Worm (Caenorhabditis elegans): ENCODE data around the gene hsp-75.

- no peak for TF ChIP-seq lin-39 (tag; optimal IDR thresholded peaks at IDR 0.05)
- TF ChIP-seq aly-2 (tag; optimal IDR thresholded peaks at IDR 0.05) = no peak
- TF ChIP-seq nhr-77 (tag; optimal IDR thresholded peaks at IDR 0.05) = no peak
- TF ChIP-seq nhr-11 (tag; optimal IDR thresholded peaks at IDR 0.05) = no peak
- TF ChIP-seq nhr-10 (tag; optimal IDR thresholded peaks at IDR 0.05) = no peak
- no peak for TF ChIP-seq nhr-129 (tag; optimal IDR thresholded peaks at IDR 0.05)
- TF ChIP-seq ceh-82 (tag; optimal IDR thresholded peaks at IDR 0.05) = no peak
- TF ChIP-seq zag-1 (tag; optimal IDR thresholded peaks at IDR 0.05) = no peak
- TF ChIP-seq egl-27 (tag; optimal IDR thresholded peaks at IDR 0.05) = no peak
- no peak for TF ChIP-seq fos-1 (tag; optimal IDR thresholded peaks at IDR 0.05)
- no peak for TF ChIP-seq snpc-4 (tag; optimal IDR thresholded peaks at IDR 0.05)
- no peak for TF ChIP-seq unc-39 (tag; optimal IDR thresholded peaks at IDR 0.05)
Measured at ce11 chrIII:7239416-7239815, 12.9 kb upstream of the hsp-75 start.
